Fruit fly (Drosophila melanogaster) whole organism, prepupa: Measurements from ENCODE around the gene TkR86C.

Source experiments
- Blimp-1 ChIP-seq: fragments of 200-800 bp; sonication (Bioruptor generic); optimal IDR thresholded peaks from 3 replicates; lab custom pipeline; 2017; ENCODE audit warnings: missing biosample characterization, missing genetic modification characterization, mild to moderate bottlenecking, moderate library complexity, missing genetic modification reagents
- CG10631 ChIP-seq: fragments of 200-800 bp; sonication (Bioruptor generic); optimal IDR thresholded peaks from 2 replicates; lab custom pipeline; 2016; ENCODE audit warnings: missing biosample characterization, missing genetic modification characterization
- CG11762 ChIP-seq: fragments of 200-800 bp; sonication (Bioruptor generic); optimal IDR thresholded peaks from 3 replicates; lab custom pipeline; 2016; ENCODE audit warnings: missing biosample characterization, missing genetic modification characterization; ENCODE audit not compliant: insufficient read depth
- CG15336 ChIP-seq: fragments of 200-800 bp; sonication (Bioruptor generic); IDR thresholded peaks from 2 replicates; pipeline ENCODE4 v1.3.6; 2022; ENCODE audit warnings: missing biosample characterization, missing genetic modification characterization
- CG32006 ChIP-seq: fragments of 200-800 bp; sonication (Bioruptor generic); optimal IDR thresholded peaks from 3 replicates; lab custom pipeline; 2017; ENCODE audit warnings: missing biosample characterization, mild to moderate bottlenecking, missing genetic modification characterization
- CG3919 ChIP-seq: fragments of 200-800 bp; sonication (Bioruptor generic); optimal IDR thresholded peaks from 3 replicates; lab custom pipeline; 2016; ENCODE audit warnings: missing biosample characterization, missing genetic modification characterization
- CG6276 ChIP-seq: fragments of 200-800 bp; sonication (Bioruptor generic); optimal IDR thresholded peaks from 2 replicates; lab custom pipeline; 2017; ENCODE audit warnings: missing biosample characterization, mild to moderate bottlenecking, missing genetic modification characterization
- CG6792 ChIP-seq: fragments of 200-800 bp; sonication (Bioruptor generic); optimal IDR thresholded peaks from 3 replicates; lab custom pipeline; 2016; ENCODE audit warnings: missing biosample characterization, missing genetic modification characterization
- CG6808 ChIP-seq: fragments of 200-800 bp; sonication (Bioruptor generic); optimal IDR thresholded peaks from 3 replicates; lab custom pipeline; 2017; ENCODE audit warnings: missing biosample characterization, missing genetic modification characterization, mild to moderate bottlenecking, moderate library complexity, missing genetic modification reagents
- CG8119 ChIP-seq: fragments of 200-800 bp; sonication (Bioruptor generic); IDR thresholded peaks from 3 replicates; pipeline ENCODE4 v1.3.6; 2022; ENCODE audit warnings: missing biosample characterization, missing genetic modification characterization
- CG8632 ChIP-seq: fragments of 200-800 bp; sonication (Bioruptor generic); optimal IDR thresholded peaks from 3 replicates; lab custom pipeline; 2016; ENCODE audit warnings: missing biosample characterization, missing genetic modification characterization
- Eip78C ChIP-seq: fragments of 200-800 bp; sonication (Bioruptor generic); peaks from one replicate; lab custom pipeline; 2016; ENCODE audit warnings: missing biosample characterization, missing genetic modification characterization
- Eip93F ChIP-seq: fragments of 200-800 bp; sonication (Bioruptor generic); optimal IDR thresholded peaks from 2 replicates; lab custom pipeline; 2016; ENCODE audit warnings: missing biosample characterization, mild to moderate bottlenecking, missing genetic modification characterization
- Hr38 ChIP-seq: sonication (Bioruptor generic); optimal IDR thresholded peaks from 2 replicates; lab custom pipeline; 2016; ENCODE audit warnings: missing biosample characterization, missing genetic modification characterization
- Hr39 ChIP-seq: fragments of 200-800 bp; sonication (Bioruptor generic); optimal IDR thresholded peaks from 2 replicates; lab custom pipeline; 2016; ENCODE audit warnings: missing biosample characterization, missing genetic modification characterization
- Lpt ChIP-seq: fragments of 200-800 bp; sonication (Bioruptor generic); optimal IDR thresholded peaks from 3 replicates; lab custom pipeline; 2016; ENCODE audit warnings: missing biosample characterization, missing genetic modification characterization
- Met ChIP-seq: fragments of 200-800 bp; sonication (Bioruptor generic); optimal IDR thresholded peaks from 3 replicates; lab custom pipeline; 2016; ENCODE audit warnings: missing biosample characterization, missing genetic modification characterization
- OdsH ChIP-seq: fragments of 200-800 bp; sonication (Bioruptor generic); optimal IDR thresholded peaks from 3 replicates; lab custom pipeline; 2016; ENCODE audit warnings: missing biosample characterization, missing genetic modification characterization
- Smox ChIP-seq: fragments of 200-800 bp; sonication (Bioruptor generic); optimal IDR thresholded peaks from 3 replicates; lab custom pipeline; 2016; ENCODE audit warnings: missing biosample characterization, missing genetic modification characterization
- Sox102F ChIP-seq: fragments of 200-800 bp; sonication (Bioruptor generic); optimal IDR thresholded peaks from 2 replicates; lab custom pipeline; 2016; ENCODE audit warnings: missing biosample characterization, mild to moderate bottlenecking, missing genetic modification characterization
- Sox14 ChIP-seq: fragments of 200-800 bp; sonication (Bioruptor generic); optimal IDR thresholded peaks from 3 replicates; lab custom pipeline; 2016; ENCODE audit warnings: missing biosample characterization, missing genetic modification characterization
- cyc ChIP-seq: fragments of 200-800 bp; sonication (Bioruptor generic); optimal IDR thresholded peaks from 3 replicates; lab custom pipeline; 2016; ENCODE audit warnings: missing biosample characterization, missing genetic modification characterization
- dsx ChIP-seq: fragments of 200-800 bp; optimal IDR thresholded peaks from 3 replicates; lab custom pipeline; 2019; ENCODE audit warnings: missing biosample characterization, mild to moderate bottlenecking, missing genetic modification characterization, moderate library complexity; ENCODE audit not compliant: poor library complexity, severe bottlenecking
- eg ChIP-seq: fragments of 200-800 bp; sonication (Bioruptor generic); IDR thresholded peaks from 3 replicates; pipeline ENCODE4 v1.3.6; 2022; ENCODE audit warnings: missing biosample characterization, missing genetic modification characterization
- fkh ChIP-seq: fragments of 200-800 bp; sonication (Bioruptor generic); optimal IDR thresholded peaks from 3 replicates; lab custom pipeline; 2017; ENCODE audit warnings: missing biosample characterization, mild to moderate bottlenecking, missing genetic modification characterization, moderate library complexity
- salr ChIP-seq, 2 experiments: fragments of 200-800 bp; sonication (Bioruptor generic); optimal IDR thresholded peaks; 3 replicates each; lab custom pipeline; 2016 to 2018; ENCODE audit warnings: missing biosample characterization in 2 of 2, missing genetic modification characterization in 2 of 2, mild to moderate bottlenecking in 1 of 2
- spab ChIP-seq: fragments of 200-800 bp; sonication (Bioruptor generic); optimal IDR thresholded peaks from 2 replicates; lab custom pipeline; 2017; ENCODE audit warnings: missing biosample characterization, mild to moderate bottlenecking, missing genetic modification characterization, missing genetic modification reagents
- ss ChIP-seq, 2 experiments: fragments of 200-800 bp; sonication (Bioruptor generic); optimal IDR thresholded peaks; 2 replicates in 1 of 2; 3 replicates in 1 of 2; lab custom pipeline; 2017 to 2018; ENCODE audit warnings: mild to moderate bottlenecking in 2 of 2, missing biosample characterization in 2 of 2, missing genetic modification characterization in 2 of 2, moderate library complexity in 1 of 2
- svp ChIP-seq: fragments of 200-800 bp; sonication (Bioruptor generic); peaks from one replicate; lab custom pipeline; 2016; ENCODE audit warnings: missing biosample characterization, missing genetic modification characterization
- topi ChIP-seq: fragments of 200-800 bp; sonication (Bioruptor generic); optimal IDR thresholded peaks from 3 replicates; lab custom pipeline; 2016; ENCODE audit warnings: missing biosample characterization, missing genetic modification characterization

TkR86C gene

dm6 chr3R:10755534-10755933, 4.5 kb upstream of the TkR86C start, which contains the start of gene CG14691:
CG14691 (minus strand) TSS chr3R:10755634.
- no peak for TF ChIP-seq CG8632 (GFP tag; lab: Kevin White, UChicago)
- TF ChIP-seq Eip93F (GFP tag; lab: Kevin White, UChicago) = no peak
- no peak for TF ChIP-seq Lpt (GFP tag; lab: Kevin White, UChicago)
- TF ChIP-seq Sox14 (GFP tag; lab: Kevin White, UChicago) = no peak
- no peak for TF ChIP-seq Hr38
- no peak for TF ChIP-seq CG6792 (GFP tag; lab: Kevin White, UChicago)
- no peak for TF ChIP-seq eg
- no peak for TF ChIP-seq dsx (GFP tag; lab: Kevin White, UChicago)

DNA sequence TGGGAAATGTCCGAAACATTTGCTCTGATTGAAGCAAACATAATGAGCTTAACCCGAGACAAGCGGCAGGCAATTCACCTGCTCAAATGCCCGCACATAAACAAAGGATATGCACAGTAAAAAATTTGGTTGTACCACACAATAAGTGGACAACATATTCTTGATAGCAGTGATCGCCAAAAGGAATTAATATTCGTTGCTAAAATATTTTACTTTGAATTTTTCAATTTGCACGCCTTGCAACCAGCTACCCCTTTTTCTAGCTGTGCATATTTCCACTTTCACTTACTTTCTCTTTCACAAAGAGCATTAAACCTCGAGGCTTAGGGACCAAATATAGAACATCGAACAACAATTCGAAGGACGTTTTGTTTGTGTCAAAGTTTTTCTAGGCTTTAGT, 3.4 kb downstream of the TkR86C start:
- peak; percentile 9 for TF ChIP-seq CG32006 (GFP tag; lab: Kevin White, UChicago)
- no peak for TF ChIP-seq ss (GFP tag; optimal IDR thresholded peaks at IDR 0.05; lab: Kevin White, UChicago)
- TF ChIP-seq svp (GFP tag; lab: Kevin White, UChicago) = peak; percentile 42
- peak; percentile 10 for TF ChIP-seq Hr39

- TF ChIP-seq CG6276 (GFP tag; lab: Kevin White, UChicago) (no peak), Smox (GFP tag; lab: Kevin White, UChicago) (no peak), eg (no peak), Sox102F (no peak)
Observed at dm6 chr3R:10735857-10736256, 15.2 kb downstream of the TkR86C start, which contains the start of gene tomboy20. tomboy20 (minus strand) TSS chr3R:10735957.

DNA sequence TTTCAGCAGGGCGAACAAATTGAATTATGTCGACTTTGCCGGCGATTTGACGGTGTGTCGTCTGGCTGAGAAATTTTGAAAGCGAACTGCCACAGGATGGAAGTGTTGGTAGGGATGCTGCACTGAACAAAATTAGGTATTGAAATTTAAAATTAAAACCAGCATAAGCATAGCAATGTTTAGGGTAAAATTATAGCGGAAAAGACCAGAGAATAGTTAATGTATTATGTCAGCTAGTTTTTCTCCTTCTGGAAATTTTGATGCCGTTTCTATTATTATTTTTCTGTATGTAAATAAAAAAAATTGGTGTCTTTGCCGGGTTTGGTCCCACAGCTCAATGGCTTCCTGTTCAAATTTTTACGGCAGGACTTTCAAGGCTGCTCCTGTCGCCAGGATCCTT, 24.3 kb downstream of the TkR86C start:
- TF ChIP-seq CG6792 (GFP tag; lab: Kevin White, UChicago) (no peak), spab (GFP tag; lab: Kevin White, UChicago) (no peak), Smox (GFP tag; lab: Kevin White, UChicago) (no peak), CG6276 (GFP tag; lab: Kevin White, UChicago) (no peak), topi (GFP tag; lab: Kevin White, UChicago) (no peak), Met (GFP tag; lab: Kevin White, UChicago) (no peak), CG3919 (GFP tag; lab: Kevin White, UChicago) (no peak), salr (GFP tag; optimal IDR thresholded peaks at IDR 0.05; lab: Kevin White, UChicago) (no peak), Blimp-1 (GFP tag; lab: Kevin White, UChicago) (no peak), ss (GFP tag; optimal IDR thresholded peaks at IDR 0.05; lab: Kevin White, UChicago) (no peak), CG15336 (GFP tag; lab: Robert Waterston, UW) (no peak), OdsH (no peak)

DNA sequence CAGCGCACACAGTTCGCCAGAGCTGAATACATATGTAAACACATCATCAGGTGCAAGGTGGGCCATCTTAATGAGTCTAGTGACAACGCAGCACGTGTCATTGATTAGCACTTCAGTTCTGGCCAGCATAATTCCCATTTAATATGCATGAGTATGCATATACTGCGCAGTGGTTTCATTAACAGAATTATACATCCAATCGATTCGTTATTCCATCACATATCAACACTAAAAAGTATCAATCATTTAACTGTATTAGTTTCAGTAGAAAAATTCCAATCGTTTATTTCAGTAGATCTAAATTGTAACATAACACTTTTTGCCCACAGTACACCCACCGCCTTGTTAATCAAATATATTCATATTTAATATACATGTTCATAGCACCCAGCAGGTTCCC, 36.5 kb downstream of the TkR86C start, which contains the start of gene CG4073:
TSS of gene CG4073 (plus strand) at position 301 of the 400 bp plus-strand sequence.
- TF ChIP-seq svp (GFP tag; lab: Kevin White, UChicago) = no peak
- TF ChIP-seq Lpt (GFP tag; lab: Kevin White, UChicago) = no peak
- no peak for TF ChIP-seq CG8119 (GFP tag; lab: Robert Waterston, UW)
- TF ChIP-seq CG8632 (GFP tag; lab: Kevin White, UChicago) = no peak
- TF ChIP-seq fkh = no peak
- TF ChIP-seq Blimp-1 (GFP tag; lab: Kevin White, UChicago) = no peak
- TF ChIP-seq dsx (GFP tag; lab: Kevin White, UChicago) = no peak
- no peak for TF ChIP-seq CG10631 (GFP tag; lab: Kevin White, UChicago)
- TF ChIP-seq Eip78C = no peak
- TF ChIP-seq, all 60 proteins: peak for 0

DNA sequence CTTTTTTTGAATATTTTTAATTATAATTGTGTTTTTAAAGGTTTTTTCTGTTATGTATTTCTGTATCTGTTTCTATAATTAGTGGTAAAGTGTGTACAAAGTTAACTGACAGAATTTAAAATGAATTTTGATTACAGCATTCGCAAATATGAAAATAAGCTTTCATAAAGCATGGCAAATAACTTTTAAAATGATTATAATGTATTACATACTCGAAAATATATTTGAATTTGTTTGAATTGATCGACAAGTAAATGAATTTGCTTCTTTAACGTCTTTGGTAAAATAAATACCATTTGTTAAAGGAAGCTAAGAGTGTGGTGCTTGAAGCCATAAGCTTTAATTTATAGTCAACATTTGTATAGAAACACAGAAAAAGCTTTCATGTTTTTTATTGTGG, 39.9 kb downstream of the TkR86C start, which contains the start of gene CG14689:
TSS of gene CG14689 (minus strand) at position 101 of the 400 bp plus-strand sequence.
- no peak for TF ChIP-seq CG3919 (GFP tag; lab: Kevin White, UChicago)
- no peak for TF ChIP-seq CG6792 (GFP tag; lab: Kevin White, UChicago)
- no peak for TF ChIP-seq CG11762 (GFP tag; lab: Kevin White, UChicago)
- TF ChIP-seq CG6808 (GFP tag; lab: Kevin White, UChicago) = no peak
- TF ChIP-seq fkh = no peak
- no peak for TF ChIP-seq cyc
